Worm (Caenorhabditis elegans): ENCODE data around the gene mdt-20.

- no peak for TF ChIP-seq snpc-4 (tag; optimal IDR thresholded peaks at IDR 0.05)
- no peak for TF ChIP-seq fkh-2 (tag; optimal IDR thresholded peaks at IDR 0.05)
- no peak for TF ChIP-seq elt-1 (tag; optimal IDR thresholded peaks at IDR 0.05)
- no peak for TF ChIP-seq nhr-237 (tag; optimal IDR thresholded peaks at IDR 0.05)
- TF ChIP-seq ama-1 (optimal IDR thresholded peaks at IDR 0.05) = no peak
- no peak for TF ChIP-seq nhr-28 (tag; optimal IDR thresholded peaks at IDR 0.05)
- no peak for TF ChIP-seq nhr-12 (tag; optimal IDR thresholded peaks at IDR 0.05)
- TF ChIP-seq fos-1 (tag; optimal IDR thresholded peaks at IDR 0.05) = no peak
- no peak for TF ChIP-seq pha-4 (tag; optimal IDR thresholded peaks at IDR 0.05)
- no peak for TF ChIP-seq unc-39 (tag; optimal IDR thresholded peaks at IDR 0.05)
- TF ChIP-seq egl-27 (tag; optimal IDR thresholded peaks at IDR 0.05) = no peak
- TF ChIP-seq R02D3.7 (tag; optimal IDR thresholded peaks at IDR 0.05) = no peak
Observed at ce11 chrIV:1204870-1205269, 17.3 kb downstream of the mdt-20 start, which contains the start of gene dsl-2.

Measured in whole organism, L3 larva.